Fruit fly (Drosophila melanogaster) whole organism, embryonic: ENCODE results near the gene Prat2.

ENCODE experiments used
- Atf-2 ChIP-seq: fragments of 200-800 bp; sonication (Bioruptor generic); optimal IDR thresholded peaks from 2 replicates; lab custom pipeline; 2016; ENCODE audit warnings: missing biosample characterization, missing genetic modification characterization
- B-H2 ChIP-seq: fragments of 200-800 bp; sonication (Bioruptor generic); optimal IDR thresholded peaks from 2 replicates; lab custom pipeline; 2018; ENCODE audit warnings: missing biosample characterization, mild to moderate bottlenecking, missing genetic modification characterization
- Bgb ChIP-seq: fragments of 200-800 bp; sonication (Bioruptor generic); IDR thresholded peaks from 2 replicates; pipeline ENCODE4 v1.3.6; 2022; ENCODE audit warnings: missing biosample characterization, missing genetic modification characterization; ENCODE audit not compliant: partially characterized antibody
- CG11456 ChIP-seq: fragments of 200-800 bp; sonication (Bioruptor generic); IDR thresholded peaks from 3 replicates; pipeline ENCODE4 v1.3.6; 2022; ENCODE audit warnings: missing biosample characterization, missing genetic modification characterization
- CG12744 ChIP-seq: fragments of 200-800 bp; sonication (Bioruptor generic); optimal IDR thresholded peaks from 2 replicates; lab custom pipeline; 2016; ENCODE audit warnings: missing biosample characterization, missing genetic modification characterization
- CG13287 ChIP-seq: fragments of 200-800 bp; sonication (Bioruptor generic); IDR thresholded peaks from 2 replicates; pipeline ENCODE4 v1.3.6; 2022; ENCODE audit warnings: missing biosample characterization, missing genetic modification characterization; ENCODE audit not compliant: partially characterized antibody
- CG14710 ChIP-seq: fragments of 200-800 bp; sonication (Bioruptor generic); optimal IDR thresholded peaks from 3 replicates; lab custom pipeline; 2019; ENCODE audit warnings: missing biosample characterization, mild to moderate bottlenecking, missing genetic modification characterization, moderate library complexity
- CG14965 ChIP-seq: fragments of 200-800 bp; sonication (Bioruptor generic); optimal IDR thresholded peaks from 2 replicates; lab custom pipeline; 2016; ENCODE audit warnings: missing biosample characterization, missing genetic modification characterization, borderline replicate concordance
- CG15514 ChIP-seq: fragments of 200-800 bp; sonication (Bioruptor generic); optimal IDR thresholded peaks from 3 replicates; lab custom pipeline; 2017; ENCODE audit warnings: missing biosample characterization, missing genetic modification characterization, mild to moderate bottlenecking, moderate library complexity, missing genetic modification reagents
- CG15696 ChIP-seq: fragments of 200-800 bp; sonication (Bioruptor generic); optimal IDR thresholded peaks from 2 replicates; lab custom pipeline; 2019; ENCODE audit warnings: missing biosample characterization, mild to moderate bottlenecking, missing genetic modification characterization, moderate library complexity
- CG1603 ChIP-seq: fragments of 200-800 bp; sonication (Bioruptor generic); optimal IDR thresholded peaks from 2 replicates; lab custom pipeline; 2019; ENCODE audit warnings: missing biosample characterization, mild to moderate bottlenecking, missing genetic modification characterization, moderate library complexity
- CG17385 ChIP-seq: fragments of 200-800 bp; sonication (Bioruptor generic); optimal IDR thresholded peaks from 3 replicates; lab custom pipeline; 2018; ENCODE audit warnings: missing biosample characterization, mild to moderate bottlenecking, missing genetic modification characterization
- CG2120 ChIP-seq: fragments of 200-800 bp; sonication (Bioruptor generic); optimal IDR thresholded peaks from 3 replicates; lab custom pipeline; 2016; ENCODE audit warnings: missing biosample characterization, missing genetic modification characterization
- CG32767 ChIP-seq: fragments of 200-800 bp; sonication (Bioruptor generic); IDR thresholded peaks from 2 replicates; pipeline ENCODE4 v1.3.6; 2022; ENCODE audit warnings: missing biosample characterization, missing genetic modification characterization
- CG4282 ChIP-seq: fragments of 200-800 bp; sonication (Bioruptor generic); optimal IDR thresholded peaks from 2 replicates; lab custom pipeline; 2016; ENCODE audit warnings: missing biosample characterization, missing genetic modification characterization
- CG4854 ChIP-seq: fragments of 200-800 bp; sonication (Bioruptor generic); optimal IDR thresholded peaks from 2 replicates; lab custom pipeline; 2016; ENCODE audit warnings: missing biosample characterization, missing genetic modification characterization, inconsistent platforms
- CG6689 ChIP-seq: fragments of 200-800 bp; sonication (Bioruptor generic); IDR thresholded peaks from 2 replicates; pipeline ENCODE4 v1.3.6; 2022; ENCODE audit warnings: missing biosample characterization, missing genetic modification characterization
- CG6791 ChIP-seq: fragments of 200-800 bp; sonication (Bioruptor generic); IDR thresholded peaks from 3 replicates; pipeline ENCODE4 v1.3.6; 2022; ENCODE audit warnings: missing biosample characterization, missing genetic modification characterization; ENCODE audit not compliant: partially characterized antibody
- CG7271 ChIP-seq: fragments of 200-800 bp; sonication (Bioruptor generic); optimal IDR thresholded peaks from 2 replicates; lab custom pipeline; 2018; ENCODE audit warnings: missing biosample characterization, mild to moderate bottlenecking, missing genetic modification characterization, moderate library complexity
- CG8388 ChIP-seq: fragments of 200-800 bp; sonication (Bioruptor generic); optimal IDR thresholded peaks from 2 replicates; lab custom pipeline; 2019; ENCODE audit warnings: missing biosample characterization, mild to moderate bottlenecking, missing genetic modification characterization, moderate library complexity
- D19A ChIP-seq: fragments of 200-800 bp; optimal IDR thresholded peaks from 3 replicates; lab custom pipeline; 2019; ENCODE audit warnings: missing biosample characterization, mild to moderate bottlenecking, missing genetic modification characterization, moderate library complexity
- E2f2 ChIP-seq: fragments of 200-800 bp; sonication (Bioruptor generic); IDR thresholded peaks from 2 replicates; pipeline ENCODE4 v1.3.6; 2022; ENCODE audit warnings: missing biosample characterization, missing genetic modification characterization
- Elba2 ChIP-seq: fragments of 200-800 bp; sonication (Bioruptor generic); optimal IDR thresholded peaks from 3 replicates; lab custom pipeline; 2016; ENCODE audit warnings: missing biosample characterization, missing genetic modification characterization
- Gug ChIP-seq: fragments of 200-800 bp; sonication (Bioruptor generic); IDR thresholded peaks from 4 replicates; pipeline ENCODE4 v1.3.6; 2022; ENCODE audit warnings: missing biosample characterization, missing genetic modification characterization
- HLH4C ChIP-seq: fragments of 200-800 bp; sonication (Bioruptor generic); IDR thresholded peaks from 3 replicates; pipeline ENCODE4 v1.3.6; 2022; ENCODE audit warnings: missing biosample characterization, missing genetic modification characterization; ENCODE audit not compliant: partially characterized antibody
- Hey ChIP-seq: fragments of 200-800 bp; sonication (Bioruptor generic); optimal IDR thresholded peaks from 3 replicates; lab custom pipeline; 2018; ENCODE audit warnings: missing biosample characterization, mild to moderate bottlenecking, missing genetic modification characterization
- HmgD ChIP-seq: fragments of 200-800 bp; sonication (Bioruptor generic); optimal IDR thresholded peaks from 3 replicates; lab custom pipeline; 2016; ENCODE audit warnings: missing biosample characterization, missing genetic modification characterization
- NfI ChIP-seq: fragments of 200-800 bp; sonication (Bioruptor generic); optimal IDR thresholded peaks from 3 replicates; lab custom pipeline; 2018; ENCODE audit warnings: missing biosample characterization, mild to moderate bottlenecking, missing genetic modification characterization, moderate library complexity
- Scr ChIP-seq: fragments of 200-800 bp; sonication (Bioruptor generic); IDR thresholded peaks from 2 replicates; pipeline ENCODE4 v1.3.6; 2022; ENCODE audit warnings: missing biosample characterization, missing genetic modification characterization; ENCODE audit not compliant: partially characterized antibody
- Side ChIP-seq: fragments of 200-800 bp; sonication (Bioruptor generic); optimal IDR thresholded peaks from 2 replicates; lab custom pipeline; 2016; ENCODE audit warnings: missing biosample characterization, missing genetic modification characterization
- Sry-δ ChIP-seq: fragments of 200-800 bp; sonication (Bioruptor generic); optimal IDR thresholded peaks from 2 replicates; lab custom pipeline; 2016; ENCODE audit warnings: missing biosample characterization, missing genetic modification characterization
- Stat92E ChIP-seq, 3 experiments: fragments of >200 bp in 2 of 3; fragments of 200-800 bp in 1 of 3; sonication (Bioruptor generic) in 1 of 3; optimal IDR thresholded peaks; 2 replicates each; lab custom pipeline; 2017 to 2019; ENCODE audit warnings: missing biosample characterization in 3 of 3, missing genetic modification characterization in 3 of 3, mild to moderate bottlenecking in 1 of 3, moderate library complexity in 1 of 3
- Usf ChIP-seq: fragments of 200-800 bp; sonication (Bioruptor generic); optimal IDR thresholded peaks from 2 replicates; lab custom pipeline; 2017; ENCODE audit warnings: missing genotype, missing biosample characterization, missing genetic modification characterization
- az2 ChIP-seq: fragments of 200-800 bp; sonication (Bioruptor generic); optimal IDR thresholded peaks from 3 replicates; lab custom pipeline; 2016; ENCODE audit warnings: missing biosample characterization, missing genetic modification characterization
- cg ChIP-seq: fragments of 200-800 bp; sonication (Bioruptor generic); optimal IDR thresholded peaks from 3 replicates; lab custom pipeline; 2019; ENCODE audit warnings: missing biosample characterization, mild to moderate bottlenecking, missing genetic modification characterization, moderate library complexity
- chif ChIP-seq, 2 experiments: fragments of 200-800 bp; sonication (Bioruptor generic); optimal IDR thresholded peaks; 3 replicates each; lab custom pipeline; 2016; ENCODE audit warnings: missing biosample characterization in 2 of 2, missing genetic modification characterization in 2 of 2
- chn ChIP-seq: fragments of 200-800 bp; sonication (Bioruptor generic); optimal IDR thresholded peaks from 2 replicates; lab custom pipeline; 2016; ENCODE audit warnings: missing biosample characterization, missing genetic modification characterization
- corto ChIP-seq: fragments of 200-800 bp; sonication (Bioruptor generic); optimal IDR thresholded peaks from 2 replicates; lab custom pipeline; 2016; ENCODE audit warnings: missing biosample characterization, mild to moderate bottlenecking, missing genetic modification characterization, moderate library complexity
- disco-r ChIP-seq: fragments of 200-800 bp; sonication (Bioruptor generic); optimal IDR thresholded peaks from 2 replicates; lab custom pipeline; 2016; ENCODE audit warnings: missing biosample characterization, missing genetic modification characterization
- dmrt11E ChIP-seq: fragments of 200-800 bp; sonication (Bioruptor generic); optimal IDR thresholded peaks from 3 replicates; lab custom pipeline; 2018; ENCODE audit warnings: missing biosample characterization, mild to moderate bottlenecking, missing genetic modification characterization, moderate library complexity
- en ChIP-seq: fragments of 200-800 bp; sonication (Bioruptor generic); optimal IDR thresholded peaks from 2 replicates; lab custom pipeline; 2016; ENCODE audit warnings: missing biosample characterization, missing genetic modification characterization
- gfzf ChIP-seq: fragments of 200-800 bp; sonication (Bioruptor generic); optimal IDR thresholded peaks from 2 replicates; lab custom pipeline; 2016; ENCODE audit warnings: missing biosample characterization, mild to moderate bottlenecking, missing genetic modification characterization, moderate library complexity
- lov ChIP-seq, 2 experiments: fragments of 200-800 bp in 1 of 2; fragments of >200 bp in 1 of 2; sonication (Bioruptor generic) in 1 of 2; IDR thresholded peaks in 1 of 2; optimal IDR thresholded peaks in 1 of 2; 2 replicates in 1 of 2; 3 replicates in 1 of 2; pipeline versions ENCODE4 v1.3.6 to Lab custom; 2017 to 2022; ENCODE audit warnings: missing biosample characterization in 1 of 2, missing genetic modification characterization in 1 of 2
- phol ChIP-seq: fragments of 200-800 bp; sonication (Bioruptor generic); optimal IDR thresholded peaks from 3 replicates; lab custom pipeline; 2018; ENCODE audit warnings: missing biosample characterization, mild to moderate bottlenecking, missing genetic modification characterization, moderate library complexity
- pum ChIP-seq: fragments of 200-800 bp; sonication (Bioruptor generic); optimal IDR thresholded peaks from 2 replicates; lab custom pipeline; 2016; ENCODE audit warnings: missing biosample characterization, missing genetic modification characterization
- shn ChIP-seq: fragments of 200-800 bp; sonication (Bioruptor generic); optimal IDR thresholded peaks from 3 replicates; lab custom pipeline; 2016; ENCODE audit warnings: missing biosample characterization, missing genetic modification characterization
- sqz ChIP-seq: fragments of 200-800 bp; sonication (Bioruptor generic); optimal IDR thresholded peaks from 3 replicates; lab custom pipeline; 2018; ENCODE audit warnings: missing biosample characterization, mild to moderate bottlenecking, missing genetic modification characterization
- vvl ChIP-seq: fragments of 200-800 bp; sonication (Bioruptor generic); IDR thresholded peaks from 2 replicates; pipeline ENCODE4 v1.3.6; 2022; ENCODE audit warnings: missing biosample characterization, missing genetic modification characterization

Gene Prat2

dm6 chr3L:6963792-6964487, 49.3 kb upstream of the Prat2 start (continued):
- TF ChIP-seq gfzf (GFP tag; lab: Kevin White, UChicago) (no peak), vvl (peak; percentile 88), Bgb (GFP tag; lab: Robert Waterston, UW) (no peak), CG1603 (tag; lab: Kevin White, UChicago) (peak; percentile 94), CG32767 (GFP tag; lab: Robert Waterston, UW) (peak; percentile 67), CG7271 (tag; lab: Kevin White, UChicago) (no peak), CG15696 (tag; lab: Kevin White, UChicago) (peak; percentile 52), Usf (GFP tag; lab: Kevin White, UChicago) (peak; percentile 54), chn (GFP tag; lab: Kevin White, UChicago) (peak; percentile 75), CG4854 (peak; percentile 71), CG4282 (GFP tag; lab: Kevin White, UChicago) (no peak), CG2120 (peak; percentile 82), chif (GFP tag; optimal IDR thresholded peaks at IDR 0.05; lab: Kevin White, UChicago) (peak; percentile 84 to 86), en (GFP tag; lab: Kevin White, UChicago) (peak; percentile 75), CG8388 (GFP tag; lab: Kevin White, UChicago) (peak; percentile 84), CG12744 (GFP tag; lab: Kevin White, UChicago) (peak; percentile 41), Elba2 (GFP tag; lab: Kevin White, UChicago) (no peak), CG6689 (peak; percentile 81), CG6791 (GFP tag; lab: Robert Waterston, UW) (no peak), CG17385 (GFP tag; lab: Kevin White, UChicago) (peak; percentile 69), NfI (GFP tag; lab: Kevin White, UChicago) (peak; percentile 81), Scr (no peak), Atf-2 (GFP tag; lab: Kevin White, UChicago) (peak; percentile 75), Sry-δ (GFP tag; lab: Kevin White, UChicago) (peak; percentile 32), HmgD (GFP tag; lab: Kevin White, UChicago) (peak; percentile 47), CG14710 (tag; lab: Kevin White, UChicago) (peak; percentile 80), CG13287 (GFP tag; lab: Robert Waterston, UW) (no peak), CG14965 (GFP tag; lab: Kevin White, UChicago) (no peak), sqz (peak; percentile 30), Gug (GFP tag; lab: Robert Waterston, UW) (peak; percentile 52; the same call in 2 of the 4 replicates), D19A (tag; lab: Kevin White, UChicago) (peak; percentile 81), shn (GFP tag; lab: Kevin White, UChicago) (peak; percentile 68), disco-r (GFP tag; lab: Kevin White, UChicago) (peak; percentile 1), Stat92E (GFP tag; optimal IDR thresholded peaks at IDR 0.05; lab: Kevin White, UChicago) (peak in 1 of 3 experiments; percentile 25), corto (GFP tag; lab: Kevin White, UChicago) (no peak), Hey (tag; lab: Kevin White, UChicago) (no peak), pum (GFP tag; lab: Kevin White, UChicago) (peak; percentile 70), phol (tag; lab: Kevin White, UChicago) (peak; percentile 86), Side (peak; percentile 79), CG11456 (GFP tag; lab: Robert Waterston, UW) (peak; percentile 51; the same call in 1 of the 3 replicates), E2f2 (GFP tag; lab: Robert Waterston, UW) (peak; percentile 50; the same call in 1 of the 2 replicates), lov (optimal IDR thresholded peaks at IDR 0.05; lab: Kevin White, UChicago) (no peak), lov (GFP tag; IDR thresholded peaks at IDR 0.05; lab: Robert Waterston, UW) (no peak), cg (GFP tag; lab: Kevin White, UChicago) (peak; percentile 86), az2 (GFP tag; lab: Kevin White, UChicago) (peak; percentile 85), HLH4C (GFP tag; lab: Robert Waterston, UW) (no peak), CG15514 (peak; percentile 67), dmrt11E (tag; lab: Kevin White, UChicago) (peak; percentile 85), B-H2 (no peak)
